Worm (Caenorhabditis elegans) whole organism, L1 larva: Measurements from ENCODE around the gene cyp-13A3.

Experiments used
- C16A3.4 ChIP-seq: fragments of 150-350 bp; optimal IDR thresholded peaks from 2 replicates; lab custom pipeline; 2014; ENCODE audit warnings: missing biosample characterization, missing genetic modification characterization
- F16B12.6 ChIP-seq: fragments of 150-350 bp; optimal IDR thresholded peaks from 2 replicates; lab custom pipeline; 2014; ENCODE audit warnings: missing biosample characterization, missing genetic modification characterization
- Y116A8C.19 ChIP-seq: sonication (generic microtip); optimal IDR thresholded peaks from 2 replicates; lab custom pipeline; 2016; ENCODE audit warnings: missing compliant biosample characterization, missing genetic modification characterization, borderline replicate concordance
- aha-1 ChIP-seq: fragments of 150-350 bp; optimal IDR thresholded peaks from 2 replicates; lab custom pipeline; 2014; ENCODE audit warnings: missing biosample characterization, missing genetic modification characterization
- aly-2 ChIP-seq: fragments of 150-350 bp; optimal IDR thresholded peaks from 2 replicates; lab custom pipeline; 2014; ENCODE audit warnings: missing biosample characterization, missing genetic modification characterization
- blmp-1 ChIP-seq: fragments of 150-350 bp; optimal IDR thresholded peaks from 2 replicates; lab custom pipeline; 2014; ENCODE audit warnings: missing biosample characterization, missing genetic modification characterization
- ceh-88 ChIP-seq: fragments of 200-800 bp; sonication (Bioruptor generic); IDR thresholded peaks from 2 replicates; pipeline ENCODE4 v1.3.6; 2022; ENCODE audit warnings: missing genetic modification characterization, missing compliant biosample characterization
- ceh-90 ChIP-seq: sonication (generic microtip); optimal IDR thresholded peaks from 2 replicates; lab custom pipeline; 2016; ENCODE audit warnings: missing genetic modification characterization, missing compliant biosample characterization
- ces-1 ChIP-seq: fragments of 150-350 bp; optimal IDR thresholded peaks from 2 replicates; lab custom pipeline; 2014; ENCODE audit warnings: missing biosample characterization, missing genetic modification reagents, missing genetic modification characterization
- dpl-1 ChIP-seq, 3 experiments: fragments of 150-350 bp in 2 of 3; sonication (generic microtip) in 1 of 3; optimal IDR thresholded peaks; 2 replicates each; lab custom pipeline; 2014 to 2017; ENCODE audit warnings: missing biosample characterization in 3 of 3, missing genetic modification characterization in 3 of 3, missing genetic modification reagents in 3 of 3
- efl-1 ChIP-seq, 4 experiments: fragments of 150-350 bp; optimal IDR thresholded peaks in 3 of 4; peaks in 1 of 4; 1 replicate in 1 of 4; 2 replicates in 3 of 4; lab custom pipeline; 2014; ENCODE audit warnings: missing biosample characterization in 2 of 4, missing genetic modification characterization in 2 of 4, missing genetic modification reagents in 2 of 4
- efl-3 ChIP-seq: fragments of 200-800 bp; sonication (Bioruptor generic); optimal IDR thresholded peaks from 2 replicates; lab custom pipeline; 2018; ENCODE audit warnings: mild to moderate bottlenecking, missing genetic modification characterization, missing compliant biosample characterization
- elt-2 ChIP-seq: sonication (generic microtip); optimal IDR thresholded peaks from 2 replicates; lab custom pipeline; 2016; ENCODE audit warnings: missing genetic modification characterization, mild to moderate bottlenecking, inconsistent platforms, missing compliant biosample characterization, missing genetic modification reagents
- fkh-8 ChIP-seq: sonication (generic microtip); optimal IDR thresholded peaks from 2 replicates; lab custom pipeline; 2016; ENCODE audit warnings: mild to moderate bottlenecking, missing genetic modification characterization, missing compliant biosample characterization
- fos-1 ChIP-seq: fragments of 150-350 bp; optimal IDR thresholded peaks from 2 replicates; lab custom pipeline; 2014; ENCODE audit warnings: missing biosample characterization, missing genetic modification characterization
- grh-1 ChIP-seq: fragments of 200-800 bp; sonication (Bioruptor generic); IDR thresholded peaks from 2 replicates; pipeline ENCODE4 v1.3.6; 2022; ENCODE audit warnings: missing genetic modification reagents, missing genetic modification characterization, missing compliant biosample characterization
- hlh-17 ChIP-seq: fragments of 200-800 bp; sonication (Bioruptor generic); optimal IDR thresholded peaks from 2 replicates; lab custom pipeline; 2018; ENCODE audit warnings: missing genetic modification characterization, mild to moderate bottlenecking, missing compliant biosample characterization, moderate library complexity, borderline replicate concordance
- hlh-4 ChIP-seq: sonication (generic microtip); optimal IDR thresholded peaks from 2 replicates; lab custom pipeline; 2016; ENCODE audit warnings: mild to moderate bottlenecking, missing genetic modification characterization, missing compliant biosample characterization
- hpl-2 ChIP-seq: fragments of 150-350 bp; optimal IDR thresholded peaks from 2 replicates; lab custom pipeline; 2014; ENCODE audit warnings: missing biosample characterization, missing genetic modification reagents, missing genetic modification characterization
- irx-1 ChIP-seq: sonication (generic microtip); optimal IDR thresholded peaks from 2 replicates; lab custom pipeline; 2016; ENCODE audit warnings: missing genetic modification characterization, missing compliant biosample characterization
- isw-1 ChIP-seq: fragments of 200-800 bp; sonication (Bioruptor generic); IDR thresholded peaks from 2 replicates; pipeline ENCODE4 v1.3.6; 2022; ENCODE audit warnings: missing genetic modification characterization, missing compliant biosample characterization
- lin-14 ChIP-seq: fragments of 200-800 bp; sonication (Bioruptor generic); optimal IDR thresholded peaks from 2 replicates; lab custom pipeline; 2018; ENCODE audit warnings: mild to moderate bottlenecking, missing genetic modification characterization, moderate library complexity, missing compliant biosample characterization
- lin-35 ChIP-seq, 2 experiments: fragments of 150-350 bp; optimal IDR thresholded peaks; 2 replicates each; lab custom pipeline; 2014; ENCODE audit warnings: missing biosample characterization in 2 of 2, missing genetic modification characterization in 2 of 2, missing genetic modification reagents in 2 of 2
- lin-39 ChIP-seq: fragments of 150-350 bp; optimal IDR thresholded peaks from 2 replicates; lab custom pipeline; 2014; ENCODE audit warnings: missing biosample characterization, missing genetic modification reagents, missing genetic modification characterization
- lsy-2 ChIP-seq, 2 experiments: fragments of 150-350 bp; optimal IDR thresholded peaks; 2 replicates each; lab custom pipeline; 2014; ENCODE audit warnings: missing biosample characterization in 2 of 2, missing genetic modification characterization in 2 of 2
- mdl-1 ChIP-seq, 2 experiments: fragments of 150-350 bp; optimal IDR thresholded peaks; 2 replicates each; lab custom pipeline; 2014 to 2017; ENCODE audit warnings: missing biosample characterization in 2 of 2, missing genetic modification characterization in 2 of 2, inconsistent platforms in 1 of 2
- nhr-12 ChIP-seq: sonication (generic microtip); optimal IDR thresholded peaks from 2 replicates; lab custom pipeline; 2017; ENCODE audit warnings: missing biosample characterization, missing genetic modification characterization
- nhr-20 ChIP-seq: sonication (generic microtip); optimal IDR thresholded peaks from 2 replicates; lab custom pipeline; 2016; ENCODE audit warnings: mild to moderate bottlenecking, missing genetic modification characterization, missing compliant biosample characterization
- nhr-28 ChIP-seq: fragments of 150-350 bp; optimal IDR thresholded peaks from 2 replicates; lab custom pipeline; 2014; ENCODE audit warnings: missing biosample characterization, missing genetic modification characterization
- nhr-47 ChIP-seq: sonication (generic microtip); optimal IDR thresholded peaks from 2 replicates; lab custom pipeline; 2016; ENCODE audit warnings: mild to moderate bottlenecking, missing genetic modification characterization, moderate library complexity, missing compliant biosample characterization
- nhr-71 ChIP-seq: sonication (generic microtip); optimal IDR thresholded peaks from 2 replicates; lab custom pipeline; 2016; ENCODE audit warnings: mild to moderate bottlenecking, missing genetic modification characterization, moderate library complexity, missing compliant biosample characterization
- nhr-84 ChIP-seq: sonication (generic microtip); optimal IDR thresholded peaks from 2 replicates; lab custom pipeline; 2017; ENCODE audit warnings: missing biosample characterization, missing genetic modification characterization
- pqm-1 ChIP-seq: sonication (generic microtip); optimal IDR thresholded peaks from 3 replicates; lab custom pipeline; 2017; ENCODE audit warnings: missing biosample characterization, missing genetic modification characterization
- rnt-1 ChIP-seq: sonication (generic microtip); optimal IDR thresholded peaks from 2 replicates; lab custom pipeline; 2016; ENCODE audit warnings: mild to moderate bottlenecking, missing genetic modification characterization, moderate library complexity, missing compliant biosample characterization
- snu-23 ChIP-seq: sonication (generic microtip); optimal IDR thresholded peaks from 2 replicates; lab custom pipeline; 2016; ENCODE audit warnings: missing genetic modification characterization, missing compliant biosample characterization
- sox-4 ChIP-seq: sonication (generic microtip); optimal IDR thresholded peaks from 2 replicates; lab custom pipeline; 2016; ENCODE audit warnings: missing genetic modification characterization, missing compliant biosample characterization
- sup-37 ChIP-seq: fragments of 200-800 bp; sonication (Bioruptor generic); optimal IDR thresholded peaks from 2 replicates; lab custom pipeline; 2018; ENCODE audit warnings: mild to moderate bottlenecking, missing genetic modification characterization, missing compliant biosample characterization
- swsn-7 ChIP-seq: sonication (generic microtip); optimal IDR thresholded peaks from 2 replicates; lab custom pipeline; 2016; ENCODE audit warnings: missing genetic modification characterization, missing compliant biosample characterization
- tbx-2 ChIP-seq: sonication (generic microtip); optimal IDR thresholded peaks from 2 replicates; lab custom pipeline; 2016; ENCODE audit warnings: missing genetic modification characterization, missing compliant biosample characterization
- unc-30 ChIP-seq: sonication (generic microtip); optimal IDR thresholded peaks from 2 replicates; lab custom pipeline; 2017; ENCODE audit warnings: missing biosample characterization, missing genetic modification characterization
- vab-15 ChIP-seq: sonication (generic microtip); optimal IDR thresholded peaks from 2 replicates; lab custom pipeline; 2017; ENCODE audit warnings: missing genotype, mild to moderate bottlenecking, missing genetic modification characterization, missing compliant biosample characterization
- xbp-1 ChIP-seq: sonication (generic microtip); optimal IDR thresholded peaks from 2 replicates; lab custom pipeline; 2016; ENCODE audit warnings: missing genetic modification characterization, missing compliant biosample characterization
- zag-1 ChIP-seq: fragments of 150-350 bp; optimal IDR thresholded peaks from 2 replicates; lab custom pipeline; 2014; ENCODE audit warnings: missing biosample characterization, missing genetic modification characterization
- ztf-4 ChIP-seq: fragments of 150-350 bp; optimal IDR thresholded peaks from 2 replicates; lab custom pipeline; 2014; ENCODE audit warnings: missing biosample characterization, missing genetic modification characterization

cyp-13A3 gene

DNA sequence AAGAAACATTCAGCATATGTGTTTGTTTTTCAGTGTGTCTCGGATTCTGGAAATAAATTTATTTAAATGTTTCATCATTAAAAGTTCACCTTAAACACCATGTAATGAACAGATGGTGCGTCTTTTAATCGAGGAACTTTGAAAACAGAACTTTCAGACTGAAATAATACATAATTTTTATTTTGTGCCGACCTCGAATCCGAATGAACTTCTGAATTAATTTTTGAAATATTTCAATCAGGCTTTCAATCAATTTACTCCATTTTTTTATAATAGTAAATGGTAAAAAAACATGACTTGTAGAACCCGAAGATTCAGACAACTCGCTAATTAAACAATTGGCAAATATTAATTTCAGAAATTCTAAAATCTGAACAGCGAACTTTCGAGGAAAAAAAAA is 10.8 kb downstream of the cyp-13A3 start, which contains the start of gene T10B9.14:
TSS of gene T10B9.14 (minus strand) at position 101 of the 400 bp plus-strand sequence.
- TF ChIP-seq isw-1 (GFP tag; lab: Robert Waterston, UW) = no peak
- TF ChIP-seq aha-1 (tag; lab: Kevin White, UChicago) = no peak
- TF ChIP-seq pqm-1 = no peak
- no peak for TF ChIP-seq elt-2 (tag; lab: Kevin White, UChicago)
- TF ChIP-seq ceh-88 (GFP tag; lab: Robert Waterston, UW) = no peak
- no peak for TF ChIP-seq nhr-28 (tag; lab: Kevin White, UChicago)
- TF ChIP-seq hpl-2 (GFP tag; lab: Kevin White, UChicago) = no peak
- no peak for TF ChIP-seq aly-2
- TF ChIP-seq hlh-4 (tag; lab: Kevin White, UChicago) = no peak
- TF ChIP-seq nhr-12 = no peak
- TF ChIP-seq lin-35 (GFP tag; optimal IDR thresholded peaks at IDR 0.05; lab: Kevin White, UChicago) = no peak
- TF ChIP-seq tbx-2 (tag; lab: Kevin White, UChicago) = no peak
- TF ChIP-seq sup-37 (GFP tag; lab: Kevin White, UChicago) = no peak
- TF ChIP-seq efl-1 (optimal IDR thresholded peaks at IDR 0.05; lab: Kevin White, UChicago) = no peak
- TF ChIP-seq efl-1 (GFP tag; optimal IDR thresholded peaks at IDR 0.05 in 1 of 2; lab: Kevin White, UChicago) = no peak
- no peak for TF ChIP-seq unc-30
- no peak for TF ChIP-seq swsn-7 (tag; lab: Kevin White, UChicago)
- no peak for TF ChIP-seq nhr-20 (tag; lab: Kevin White, UChicago)

DNA sequence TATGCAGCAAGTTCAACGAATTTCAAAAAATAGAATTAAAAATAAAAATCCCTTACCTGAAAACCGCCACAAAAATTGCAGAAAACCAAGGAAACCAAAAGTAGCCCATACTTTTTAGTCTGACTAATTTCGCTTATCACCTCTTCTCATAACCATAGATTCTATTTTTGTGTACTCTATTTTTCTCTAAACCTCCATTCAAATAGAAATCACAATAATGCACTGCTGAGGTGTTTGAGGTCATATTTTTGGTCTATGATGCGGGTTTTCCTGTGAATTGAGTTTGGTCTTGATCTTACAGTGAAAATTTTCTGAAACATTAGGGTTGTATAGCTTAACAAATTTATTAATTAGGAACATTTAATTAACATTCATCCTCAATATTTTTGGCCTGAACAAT is 11.3 kb downstream of the cyp-13A3 start, which contains the start of gene cyp-13A1:
TSS of gene cyp-13A1 (minus strand) at position 156 of the 400 bp plus-strand sequence.
- TF ChIP-seq snu-23 = no peak
- no peak for TF ChIP-seq rnt-1 (tag; lab: Kevin White, UChicago)
- no peak for TF ChIP-seq lin-14 (GFP tag; lab: Kevin White, UChicago)
- no peak for TF ChIP-seq Y116A8C.19
- TF ChIP-seq elt-2 (tag; lab: Kevin White, UChicago) = peak; percentile 29
- TF ChIP-seq nhr-20 (tag; lab: Kevin White, UChicago) = peak; percentile 38

DNA sequence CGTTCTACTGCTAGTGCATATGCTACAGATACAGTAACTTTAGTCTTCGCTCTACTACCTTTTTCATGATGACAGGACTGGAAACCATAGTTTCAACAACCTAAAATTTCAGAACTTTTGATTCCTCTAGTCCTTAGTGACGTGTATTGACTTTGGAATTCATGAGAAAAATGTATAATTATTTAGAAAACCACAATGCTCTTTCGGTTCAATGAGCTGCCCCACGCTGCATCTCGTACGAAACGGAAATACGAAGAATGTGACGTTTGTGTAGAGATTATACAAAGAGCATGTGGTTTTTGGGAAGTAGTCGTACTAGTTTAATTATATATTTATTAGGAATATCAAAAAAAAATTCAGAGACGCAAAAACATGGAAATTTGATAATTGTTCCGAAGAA is 14.6 kb downstream of the cyp-13A3 start:
- TF ChIP-seq fos-1 (tag; lab: Kevin White, UChicago) (no peak), blmp-1 (no peak), rnt-1 (tag; lab: Kevin White, UChicago) (no peak), ztf-4 (tag; lab: Kevin White, UChicago) (no peak), nhr-28 (tag; lab: Kevin White, UChicago) (no peak), xbp-1 (peak; percentile 2), nhr-47 (tag; lab: Kevin White, UChicago) (peak; percentile 32), sox-4 (tag; lab: Kevin White, UChicago) (peak; percentile 52), vab-15 (tag; lab: Kevin White, UChicago) (no peak), lin-14 (GFP tag; lab: Kevin White, UChicago) (peak; percentile 29), fkh-8 (peak; percentile 62), lin-39 (no peak), nhr-71 (tag; lab: Kevin White, UChicago) (peak; percentile 52), efl-3 (GFP tag; lab: Kevin White, UChicago) (no peak)

DNA sequence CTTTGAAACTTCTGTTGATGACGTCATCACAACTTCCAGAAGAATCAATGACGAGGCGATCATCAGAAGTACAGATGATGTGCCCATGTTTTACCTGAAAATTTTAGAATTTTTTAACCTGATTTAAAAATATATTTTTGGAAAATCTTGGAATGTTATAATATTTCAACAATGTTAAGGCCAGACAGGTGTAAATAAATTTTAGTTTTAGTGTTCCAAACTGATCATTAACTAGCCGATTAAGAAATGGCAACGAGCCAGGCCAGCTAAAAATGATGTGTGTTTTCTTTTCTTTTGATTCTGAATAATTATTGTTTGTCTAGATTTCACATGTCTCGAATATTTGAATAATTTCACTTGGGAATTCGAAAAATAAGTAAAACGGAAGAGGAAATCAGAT is 17.3 kb downstream of the cyp-13A3 start, which contains the start of gene T10B9.9:
TSS of gene T10B9.9 (minus strand) at position 101 of the 400 bp plus-strand sequence.
- TF ChIP-seq Y116A8C.19 = no peak
- TF ChIP-seq ceh-90 (tag; lab: Kevin White, UChicago) = no peak
- TF ChIP-seq grh-1 (GFP tag; lab: Robert Waterston, UW) = no peak
- no peak for TF ChIP-seq lsy-2 (tag; optimal IDR thresholded peaks at IDR 0.05; lab: Kevin White, UChicago)
- no peak for TF ChIP-seq F16B12.6 (tag; lab: Kevin White, UChicago)
- no peak for TF ChIP-seq swsn-7 (tag; lab: Kevin White, UChicago)
- no peak for TF ChIP-seq rnt-1 (tag; lab: Kevin White, UChicago)
- TF ChIP-seq mdl-1 (tag; optimal IDR thresholded peaks at IDR 0.05; lab: Kevin White, UChicago) = no peak
- TF ChIP-seq dpl-1 (GFP tag; optimal IDR thresholded peaks at IDR 0.05; lab: Kevin White, UChicago) = no peak
- no peak for TF ChIP-seq zag-1 (tag; lab: Kevin White, UChicago)
- TF ChIP-seq nhr-84 (tag; lab: Kevin White, UChicago) = no peak
- TF ChIP-seq hlh-17 (GFP tag; lab: Kevin White, UChicago) = no peak
- TF ChIP-seq ces-1 (GFP tag; lab: Kevin White, UChicago) = no peak
- TF ChIP-seq C16A3.4 (tag; lab: Kevin White, UChicago) = no peak
- TF ChIP-seq irx-1 (tag; lab: Kevin White, UChicago) = no peak
- TF ChIP-seq lin-14 (GFP tag; lab: Kevin White, UChicago) = no peak
